Fruit fly (Drosophila melanogaster) Kc167 (cell line): ENCODE data around the gene CG44006.

Source experiments
- h ChIP-seq: fragments of >200 bp; optimal IDR thresholded peaks from 3 replicates; lab custom pipeline; 2018; ENCODE audit warnings: missing external identifiers
- insv ChIP-seq: fragments of >200 bp; optimal IDR thresholded peaks from 3 replicates; lab custom pipeline; 2018; ENCODE audit warnings: missing external identifiers
- psq ChIP-seq: fragments of >200 bp; optimal IDR thresholded peaks from 2 replicates; lab custom pipeline; 2017; ENCODE audit warnings: missing external identifiers

- TF ChIP-seq psq, result no peak
- TF ChIP-seq h, result no peak
- TF ChIP-seq insv (lab: Kevin White, UChicago), result no peak
Observed at dm6 chr3L:18109459-18109863, 39.5 kb upstream of the CG44006 start, which contains the start of the genes Polr3D and mus304.
